Fruit fly (Drosophila melanogaster): ENCODE results near the gene Acsx2.

dm6 chr3R:19826355-19826754, 47.8 kb downstream of the Acsx2 start:
- no peak for TF ChIP-seq Ets98B (GFP tag; IDR thresholded peaks at IDR 0.05)
- no peak for TF ChIP-seq CG14655 (GFP tag; optimal IDR thresholded peaks at IDR 0.05)
- no peak for TF ChIP-seq EcR (GFP tag; optimal IDR thresholded peaks at IDR 0.05)
- no peak for TF ChIP-seq CG10348 (GFP tag; IDR thresholded peaks at IDR 0.05)
- no peak for TF ChIP-seq gl (tag; optimal IDR thresholded peaks at IDR 0.05)
- TF ChIP-seq CG13204 (GFP tag; optimal IDR thresholded peaks at IDR 0.05) = no peak
